Fruit fly (Drosophila melanogaster): ENCODE measurements around the gene Nmnat.

DNA sequence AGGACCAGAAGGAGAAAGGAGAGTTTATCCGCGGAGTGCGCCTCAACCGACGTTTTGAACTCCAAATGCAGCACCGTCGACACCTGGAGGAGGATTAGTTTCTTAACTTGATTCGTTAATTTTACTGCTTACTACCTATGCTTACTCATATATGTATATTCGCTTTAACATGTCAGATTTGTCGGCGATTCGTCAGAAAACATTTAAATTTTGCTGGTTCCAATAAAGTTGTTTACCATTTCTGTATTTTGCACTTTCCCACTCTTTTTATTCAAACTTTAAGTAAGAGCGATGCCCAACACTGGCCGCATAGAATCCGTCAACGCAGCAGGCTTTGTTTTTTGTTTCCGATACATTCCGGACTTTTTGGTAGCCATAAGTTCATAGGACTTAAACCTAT is 20.1 kb upstream of the Nmnat start, which contains the start of gene Trf4-2:
- TF ChIP-seq nom (GFP tag; optimal IDR thresholded peaks at IDR 0.05) (no peak), gce (GFP tag; IDR thresholded peaks at IDR 0.05) (no peak), Sox102F (GFP tag; optimal IDR thresholded peaks at IDR 0.05) (no peak), Sry-δ (GFP tag; optimal IDR thresholded peaks at IDR 0.05) (no peak), abd-A (tag; optimal IDR thresholded peaks at IDR 0.05) (no peak), salm (tag; optimal IDR thresholded peaks at IDR 0.05) (no peak), CG15479 (GFP tag; optimal IDR thresholded peaks at IDR 0.05) (no peak), Mes4 (GFP tag; optimal IDR thresholded peaks at IDR 0.05) (no peak), wek (GFP tag; optimal IDR thresholded peaks at IDR 0.05) (no peak), Hr78 (GFP tag; optimal IDR thresholded peaks at IDR 0.05) (no peak), gsb (GFP tag; IDR thresholded peaks at IDR 0.05) (no peak), dan (GFP tag; IDR thresholded peaks at IDR 0.05) (no peak), Ada2b (GFP tag; IDR thresholded peaks at IDR 0.05) (no peak)
